Fruit fly (Drosophila melanogaster): Measurements from ENCODE around the gene Nlp.

Gene Nlp

dm6 chr3R:30056592-30057135, 52.1 kb downstream of the Nlp start, which contains the start of the genes CG7950 and Rpp14a (continued):
- TF ChIP-seq Taf1 (GFP tag; IDR thresholded peaks at IDR 0.05) (peak; percentile 73), CG4820 (GFP tag; optimal IDR thresholded peaks at IDR 0.05) (no peak), CG1832 (GFP tag; optimal IDR thresholded peaks at IDR 0.05) (no peak), ac (GFP tag; optimal IDR thresholded peaks at IDR 0.05) (no peak), CG32772 (GFP tag; IDR thresholded peaks at IDR 0.05) (peak; percentile 70), CG13287 (GFP tag; IDR thresholded peaks at IDR 0.05; ENCODE audit: partially characterized antibody) (peak; percentile 26; the same call in 1 of the 2 replicates), HLH54F (GFP tag; optimal IDR thresholded peaks at IDR 0.05) (peak; percentile 88), CG11504 (tag; optimal IDR thresholded peaks at IDR 0.05) (peak; percentile 66), CG10321 (GFP tag; IDR thresholded peaks at IDR 0.05) (0 out of 2 replicates have a peak, but pooled peaks have one; percentile 41), z (GFP tag; IDR thresholded peaks at IDR 0.05) (peak; percentile 21; the same call in 1 of the 3 replicates), lab (GFP tag; optimal IDR thresholded peaks at IDR 0.05) (peak; percentile 84), CG31224 (GFP tag; IDR thresholded peaks at IDR 0.05) (peak; percentile 60; the same call in 1 of the 2 replicates), Hand (GFP tag; optimal IDR thresholded peaks at IDR 0.05) (no peak), CG11093 (GFP tag; IDR thresholded peaks at IDR 0.05) (no peak), CG30403 (GFP tag; optimal IDR thresholded peaks at IDR 0.05) (peak; percentile 87), hbn (GFP tag; IDR thresholded peaks at IDR 0.05; ENCODE audit: partially characterized antibody) (no peak), CG15696 (tag; optimal IDR thresholded peaks at IDR 0.05) (peak; percentile 74), Abd-B (GFP tag; optimal IDR thresholded peaks at IDR 0.05) (peak; percentile 39), CG11695 (GFP tag; IDR thresholded peaks at IDR 0.05) (peak; percentile 61; the same call in 2 of the 3 replicates), CG7987 (GFP tag; optimal IDR thresholded peaks at IDR 0.05) (no peak), Sox102F (GFP tag; optimal IDR thresholded peaks at IDR 0.05) (peak; percentile 85), CG31388 (GFP tag; optimal IDR thresholded peaks at IDR 0.05) (peak; percentile 53), CG11723 (GFP tag; optimal IDR thresholded peaks at IDR 0.05) (peak; percentile 46), mld (GFP tag; IDR thresholded peaks at IDR 0.05; ENCODE audit: partially characterized antibody) (no peak), fd102C (GFP tag; optimal IDR thresholded peaks at IDR 0.05) (peak; percentile 7), Hmr (GFP tag; optimal IDR thresholded peaks at IDR 0.05) (peak; percentile 79), twi (tag; optimal IDR thresholded peaks at IDR 0.05) (peak; percentile 44), MBD-R2 (GFP tag; IDR thresholded peaks at IDR 0.05) (peak; percentile 80), exex (tag; optimal IDR thresholded peaks at IDR 0.05) (peak; percentile 52), Sry-δ (GFP tag; optimal IDR thresholded peaks at IDR 0.05) (peak; percentile 57), ttk (GFP tag; IDR thresholded peaks at IDR 0.05) (peak; percentile 65), Drgx (GFP tag; IDR thresholded peaks at IDR 0.05) (peak; percentile 80), CG15479 (GFP tag; optimal IDR thresholded peaks at IDR 0.05) (no peak), CHES-1-like (GFP tag; optimal IDR thresholded peaks at IDR 0.05) (peak; percentile 83), sisA (GFP tag; IDR thresholded peaks at IDR 0.05) (peak; percentile 72), CG17829 (tag; optimal IDR thresholded peaks at IDR 0.05) (peak; percentile 83), CG3847 (GFP tag; IDR thresholded peaks at IDR 0.05) (peak; percentile 82), ranshi (GFP tag; IDR thresholded peaks at IDR 0.05) (peak; percentile 80), CG10431 (GFP tag; optimal IDR thresholded peaks at IDR 0.05) (peak; percentile 22), CG3281 (GFP tag; optimal IDR thresholded peaks at IDR 0.05) (peak; percentile 73), her (GFP tag; optimal IDR thresholded peaks at IDR 0.05) (peak; percentile 64), Hr3 (GFP tag; optimal IDR thresholded peaks at IDR 0.05) (peak; percentile 84), crp (GFP tag; optimal IDR thresholded peaks at IDR 0.05) (peak; percentile 71 to 93), ase (GFP tag; IDR thresholded peaks at IDR 0.05) (peak; percentile 64; the same call in 2 of the 3 replicates), pan (optimal IDR thresholded peaks at IDR 0.05) (no peak), pan (GFP tag; optimal IDR thresholded peaks at IDR 0.05 in 1 of 2, IDR thresholded peaks at IDR 0.05 in 1 of 2) (peak in 1 of 2 experiments; percentile 79), danr (GFP tag; IDR thresholded peaks at IDR 0.05) (peak; percentile 54), bowl (GFP tag; IDR thresholded peaks at IDR 0.05) (0 out of 2 replicates have a peak, but pooled peaks have one; percentile 37), H2.0 (GFP tag; IDR thresholded peaks at IDR 0.05) (peak; percentile 86)

Measured in whole organism, embryonic.